Fruit fly (Drosophila melanogaster): Measurements from ENCODE around the gene ATP6AP2.

Gene ATP6AP2

dm6 chr3R:9266765-9267164, 6.3 kb downstream of the ATP6AP2 start, which contains the start of the genes TrpRS and Vps16A (continued):
- TF ChIP-seq ken (GFP tag; IDR thresholded peaks at IDR 0.05) = 0 out of 3 replicates have a peak, but pooled peaks have one; percentile 27
- no peak for TF ChIP-seq CG12942 (GFP tag; optimal IDR thresholded peaks at IDR 0.05)
- TF ChIP-seq sna (GFP tag; IDR thresholded peaks at IDR 0.05; ENCODE audit: partially characterized antibody) = peak; percentile 98
- TF ChIP-seq CG4854 (GFP tag; optimal IDR thresholded peaks at IDR 0.05) = no peak
- no peak for TF ChIP-seq CG7786 (GFP tag; optimal IDR thresholded peaks at IDR 0.05)
- TF ChIP-seq CG13287 (GFP tag; IDR thresholded peaks at IDR 0.05; ENCODE audit: partially characterized antibody) = peak; percentile 99
- TF ChIP-seq CG6683 (GFP tag; optimal IDR thresholded peaks at IDR 0.05) = no peak
- peak; percentile 99 for TF ChIP-seq MBD-R2 (GFP tag; IDR thresholded peaks at IDR 0.05)
- no peak for TF ChIP-seq Camta (GFP tag; optimal IDR thresholded peaks at IDR 0.05)
- no peak for TF ChIP-seq pnt (GFP tag; optimal IDR thresholded peaks at IDR 0.05)
- TF ChIP-seq abd-A (tag; optimal IDR thresholded peaks at IDR 0.05) = no peak
- TF ChIP-seq CHES-1-like (GFP tag; optimal IDR thresholded peaks at IDR 0.05) = peak; percentile 53
- no peak for TF ChIP-seq CG11398 (GFP tag; optimal IDR thresholded peaks at IDR 0.05)
- TF ChIP-seq kni (GFP tag; optimal IDR thresholded peaks at IDR 0.05) = no peak
- peak; percentile 41 for TF ChIP-seq Sin3A (optimal IDR thresholded peaks at IDR 0.05)
- TF ChIP-seq gcm (GFP tag; optimal IDR thresholded peaks at IDR 0.05) = no peak
- TF ChIP-seq odd (GFP tag; optimal IDR thresholded peaks at IDR 0.05) = no peak
- TF ChIP-seq CG11695 (GFP tag; IDR thresholded peaks at IDR 0.05) = no peak
- TF ChIP-seq CG3407 (GFP tag; optimal IDR thresholded peaks at IDR 0.05) = no peak
- TF ChIP-seq Xrp1 (GFP tag; IDR thresholded peaks at IDR 0.05) = no peak
- no peak for TF ChIP-seq nau (GFP tag; optimal IDR thresholded peaks at IDR 0.05)
- no peak for TF ChIP-seq Gug (GFP tag; IDR thresholded peaks at IDR 0.05)
- TF ChIP-seq Usf (GFP tag; optimal IDR thresholded peaks at IDR 0.05) = no peak
- no peak for TF ChIP-seq CG3065 (GFP tag; optimal IDR thresholded peaks at IDR 0.05)
- TF ChIP-seq chinmo (GFP tag; IDR thresholded peaks at IDR 0.05; ENCODE audit: partially characterized antibody) = peak; percentile 100
- no peak for TF ChIP-seq CG1647 (GFP tag; optimal IDR thresholded peaks at IDR 0.05)
- no peak for TF ChIP-seq CG7271 (tag; optimal IDR thresholded peaks at IDR 0.05)
- no peak for TF ChIP-seq CG17361 (GFP tag; IDR thresholded peaks at IDR 0.05)
- no peak for TF ChIP-seq wdn (GFP tag; IDR thresholded peaks at IDR 0.05)
- peak; percentile 96 for TF ChIP-seq Scr (GFP tag; IDR thresholded peaks at IDR 0.05; ENCODE audit: partially characterized antibody)
- TF ChIP-seq Myb (GFP tag; optimal IDR thresholded peaks at IDR 0.05) = peak; percentile 12
- no peak for TF ChIP-seq CG3163 (GFP tag; optimal IDR thresholded peaks at IDR 0.05)
- no peak for TF ChIP-seq CG4404 (GFP tag; IDR thresholded peaks at IDR 0.05)
- no peak for TF ChIP-seq Optix (GFP tag; IDR thresholded peaks at IDR 0.05)
- TF ChIP-seq Hr51 (GFP tag; optimal IDR thresholded peaks at IDR 0.05) = no peak
- no peak for TF ChIP-seq CG4820 (GFP tag; optimal IDR thresholded peaks at IDR 0.05)
- no peak for TF ChIP-seq CG6854 (GFP tag; optimal IDR thresholded peaks at IDR 0.05)
- TF ChIP-seq oc (tag; optimal IDR thresholded peaks at IDR 0.05) = no peak
- TF ChIP-seq CG9932 (GFP tag; IDR thresholded peaks at IDR 0.05) = peak; percentile 37; the same call in 1 of the 2 replicates
- TF ChIP-seq hb (GFP tag; IDR thresholded peaks at IDR 0.05; ENCODE audit: partially characterized antibody) = peak; percentile 97
- no peak for TF ChIP-seq Hr78 (GFP tag; optimal IDR thresholded peaks at IDR 0.05)
- TF ChIP-seq pfk (GFP tag; optimal IDR thresholded peaks at IDR 0.05) = no peak
- no peak for TF ChIP-seq zf30C (GFP tag; optimal IDR thresholded peaks at IDR 0.05)
- TF ChIP-seq nerfin-1 (tag; optimal IDR thresholded peaks at IDR 0.05) = peak; percentile 65
- no peak for TF ChIP-seq Asciz (GFP tag; optimal IDR thresholded peaks at IDR 0.05)
- peak; percentile 96 for TF ChIP-seq pzg (GFP tag; optimal IDR thresholded peaks at IDR 0.05)
- no peak for TF ChIP-seq CG12744 (GFP tag; optimal IDR thresholded peaks at IDR 0.05)
- TF ChIP-seq MESR4 (GFP tag; optimal IDR thresholded peaks at IDR 0.05) = peak; percentile 94
- no peak for TF ChIP-seq croc (GFP tag; conservative IDR thresholded peaks at IDR 0.05)
- TF ChIP-seq CG1529 (GFP tag; optimal IDR thresholded peaks at IDR 0.05) = no peak
- no peak for TF ChIP-seq Antp (GFP tag; optimal IDR thresholded peaks at IDR 0.05)
